Fruit fly (Drosophila melanogaster) whole organism, embryonic: Measurements from ENCODE around the gene Tlk.

Source experiments
- Aef1 ChIP-seq: fragments of 200-800 bp; sonication (Bioruptor generic); IDR thresholded peaks from 3 replicates; pipeline ENCODE4 v1.3.6; 2022; ENCODE audit warnings: missing biosample characterization, missing genetic modification characterization
- Antp ChIP-seq: fragments of 200-800 bp; sonication (Bioruptor generic); optimal IDR thresholded peaks from 3 replicates; lab custom pipeline; 2016; ENCODE audit warnings: missing biosample characterization, missing genetic modification characterization
- Atf-2 ChIP-seq: fragments of 200-800 bp; sonication (Bioruptor generic); optimal IDR thresholded peaks from 2 replicates; lab custom pipeline; 2016; ENCODE audit warnings: missing biosample characterization, missing genetic modification characterization
- BtbVII ChIP-seq: fragments of 200-800 bp; sonication (Bioruptor generic); optimal IDR thresholded peaks from 3 replicates; lab custom pipeline; 2017; ENCODE audit warnings: missing biosample characterization, mild to moderate bottlenecking, missing genetic modification characterization
- CG11085 ChIP-seq: fragments of 200-800 bp; sonication (Bioruptor generic); IDR thresholded peaks from 2 replicates; pipeline ENCODE4 v1.3.6; 2022; ENCODE audit warnings: missing biosample characterization, missing genetic modification characterization
- CG11247 ChIP-seq: fragments of 200-800 bp; sonication (Bioruptor generic); IDR thresholded peaks from 2 replicates; pipeline ENCODE4 v1.3.6; 2022; ENCODE audit warnings: missing biosample characterization, missing genetic modification characterization
- CG11398 ChIP-seq: fragments of 200-800 bp; sonication (Bioruptor generic); optimal IDR thresholded peaks from 2 replicates; lab custom pipeline; 2016; ENCODE audit warnings: missing biosample characterization, missing genetic modification characterization
- CG11696 ChIP-seq: fragments of 200-800 bp; sonication (Bioruptor generic); IDR thresholded peaks from 2 replicates; pipeline ENCODE4 v1.3.6; 2022; ENCODE audit warnings: missing biosample characterization, missing genetic modification characterization
- CG12744 ChIP-seq: fragments of 200-800 bp; sonication (Bioruptor generic); optimal IDR thresholded peaks from 2 replicates; lab custom pipeline; 2016; ENCODE audit warnings: missing biosample characterization, missing genetic modification characterization
- CG14710 ChIP-seq: fragments of 200-800 bp; sonication (Bioruptor generic); optimal IDR thresholded peaks from 3 replicates; lab custom pipeline; 2019; ENCODE audit warnings: missing biosample characterization, mild to moderate bottlenecking, missing genetic modification characterization, moderate library complexity
- CG15269 ChIP-seq: fragments of 200-800 bp; sonication (Bioruptor generic); optimal IDR thresholded peaks from 2 replicates; lab custom pipeline; 2018; ENCODE audit warnings: missing biosample characterization, mild to moderate bottlenecking, missing genetic modification characterization, moderate library complexity
- CG1529 ChIP-seq: fragments of 200-800 bp; sonication (Bioruptor generic); optimal IDR thresholded peaks from 3 replicates; lab custom pipeline; 2018; ENCODE audit warnings: missing biosample characterization, missing genetic modification characterization
- CG1647 ChIP-seq: fragments of 200-800 bp; sonication (Bioruptor generic); optimal IDR thresholded peaks from 3 replicates; lab custom pipeline; 2016; ENCODE audit warnings: missing biosample characterization, missing genetic modification characterization
- CG16779 ChIP-seq: fragments of 200-800 bp; sonication (Bioruptor generic); IDR thresholded peaks from 2 replicates; pipeline ENCODE4 v1.3.6; 2022; ENCODE audit warnings: missing biosample characterization, missing genetic modification characterization
- CG17802 ChIP-seq: fragments of 200-800 bp; sonication (Bioruptor generic); optimal IDR thresholded peaks from 2 replicates; lab custom pipeline; 2018; ENCODE audit warnings: missing biosample characterization, mild to moderate bottlenecking, missing genetic modification characterization, moderate library complexity
- CG18476 ChIP-seq: fragments of 200-800 bp; sonication (Bioruptor generic); optimal IDR thresholded peaks from 2 replicates; lab custom pipeline; 2016; ENCODE audit warnings: missing biosample characterization, mild to moderate bottlenecking, missing genetic modification characterization
- CG2120 ChIP-seq: fragments of 200-800 bp; sonication (Bioruptor generic); optimal IDR thresholded peaks from 3 replicates; lab custom pipeline; 2016; ENCODE audit warnings: missing biosample characterization, missing genetic modification characterization
- CG8089 ChIP-seq: fragments of 200-800 bp; sonication (Bioruptor generic); optimal IDR thresholded peaks from 3 replicates; lab custom pipeline; 2016; ENCODE audit warnings: missing biosample characterization, missing genetic modification characterization
- CG8290 ChIP-seq, 3 experiments: fragments of 200-800 bp; sonication (Bioruptor generic); optimal IDR thresholded peaks; 2 replicates each; lab custom pipeline; 2016 to 2019; ENCODE audit warnings: missing biosample characterization in 3 of 3, missing genetic modification characterization in 3 of 3, mild to moderate bottlenecking in 2 of 3, moderate library complexity in 1 of 3
- CG9797 ChIP-seq: fragments of 200-800 bp; sonication (Bioruptor generic); optimal IDR thresholded peaks from 3 replicates; lab custom pipeline; 2018; ENCODE audit warnings: missing biosample characterization, mild to moderate bottlenecking, missing genetic modification characterization
- Dfd ChIP-seq, 2 experiments: fragments of >200 bp; optimal IDR thresholded peaks; 2 replicates each; lab custom pipeline; 2017; ENCODE audit warnings: missing biosample characterization in 2 of 2, missing genetic modification characterization in 2 of 2
- Dref ChIP-seq: fragments of 200-800 bp; sonication (Bioruptor generic); IDR thresholded peaks from 2 replicates; pipeline ENCODE4 v1.3.6; 2022; ENCODE audit warnings: missing biosample characterization, missing genetic modification characterization
- Hmx ChIP-seq: fragments of 200-800 bp; sonication (Bioruptor generic); optimal IDR thresholded peaks from 2 replicates; lab custom pipeline; 2016; ENCODE audit warnings: missing biosample characterization, missing genetic modification characterization
- Hr39 ChIP-seq: fragments of >200 bp; optimal IDR thresholded peaks from 2 replicates; lab custom pipeline; 2017
- Hsf ChIP-seq: fragments of 200-800 bp; sonication (Bioruptor generic); optimal IDR thresholded peaks from 3 replicates; lab custom pipeline; 2016; ENCODE audit warnings: missing biosample characterization, missing genetic modification characterization
- Mad ChIP-seq: fragments of 200-800 bp; sonication (Bioruptor generic); optimal IDR thresholded peaks from 2 replicates; lab custom pipeline; 2016; ENCODE audit warnings: missing biosample characterization, missing genetic modification characterization
- NFAT ChIP-seq: fragments of 200-800 bp; sonication (Bioruptor generic); IDR thresholded peaks from 2 replicates; pipeline ENCODE4 v1.3.6; 2022; ENCODE audit warnings: missing biosample characterization, missing genetic modification characterization
- Neu2 ChIP-seq: fragments of 200-800 bp; sonication (Bioruptor generic); optimal IDR thresholded peaks from 3 replicates; lab custom pipeline; 2016; ENCODE audit warnings: missing biosample characterization, missing genetic modification characterization, borderline replicate concordance
- NfI ChIP-seq: fragments of 200-800 bp; sonication (Bioruptor generic); optimal IDR thresholded peaks from 3 replicates; lab custom pipeline; 2018; ENCODE audit warnings: missing biosample characterization, mild to moderate bottlenecking, missing genetic modification characterization, moderate library complexity
- Sin3A ChIP-seq: fragments of >200 bp; optimal IDR thresholded peaks from 2 replicates; lab custom pipeline; 2018
- Six4 ChIP-seq: fragments of 200-800 bp; sonication (Bioruptor generic); optimal IDR thresholded peaks from 2 replicates; lab custom pipeline; 2016; ENCODE audit warnings: missing biosample characterization, missing genetic modification characterization
- Sox100B ChIP-seq: fragments of 200-800 bp; sonication (Bioruptor generic); optimal IDR thresholded peaks from 3 replicates; lab custom pipeline; 2018; ENCODE audit warnings: missing biosample characterization, mild to moderate bottlenecking, missing genetic modification characterization
- Trl ChIP-seq, 3 experiments: fragments of >200 bp in 2 of 3; fragments of 200-800 bp in 1 of 3; sonication (Bioruptor generic) in 1 of 3; optimal IDR thresholded peaks; 2 replicates in 1 of 3; 3 replicates in 2 of 3; lab custom pipeline; 2016 to 2017; ENCODE audit warnings: missing biosample characterization in 1 of 3, missing genetic modification characterization in 1 of 3
- ac ChIP-seq: fragments of 200-800 bp; sonication (Bioruptor generic); optimal IDR thresholded peaks from 3 replicates; lab custom pipeline; 2017; ENCODE audit warnings: missing biosample characterization, mild to moderate bottlenecking, missing genetic modification characterization
- bcd ChIP-seq: fragments of 200-800 bp; sonication (Bioruptor generic); optimal IDR thresholded peaks from 2 replicates; lab custom pipeline; 2017; ENCODE audit warnings: missing biosample characterization, mild to moderate bottlenecking, missing genetic modification characterization
- cato ChIP-seq: fragments of 200-800 bp; sonication (Bioruptor generic); optimal IDR thresholded peaks from 2 replicates; lab custom pipeline; 2016; ENCODE audit warnings: missing biosample characterization, missing genetic modification characterization, borderline replicate concordance
- chm ChIP-seq: fragments of 200-800 bp; sonication (Bioruptor generic); IDR thresholded peaks from 2 replicates; pipeline ENCODE4 v1.3.6; 2022; ENCODE audit warnings: missing biosample characterization, missing genetic modification characterization
- dan ChIP-seq: fragments of 200-800 bp; sonication (Bioruptor generic); IDR thresholded peaks from 2 replicates; pipeline ENCODE4 v1.3.6; 2022; ENCODE audit warnings: missing biosample characterization, missing genetic modification characterization
- ham ChIP-seq: fragments of 200-800 bp; sonication (Bioruptor generic); IDR thresholded peaks from 2 replicates; pipeline ENCODE4 v1.3.6; 2022; ENCODE audit warnings: missing biosample characterization, missing genetic modification characterization
- her ChIP-seq: fragments of 200-800 bp; sonication (Bioruptor generic); optimal IDR thresholded peaks from 2 replicates; lab custom pipeline; 2016; ENCODE audit warnings: missing biosample characterization, missing genetic modification characterization
- oc ChIP-seq: fragments of 200-800 bp; sonication (Bioruptor generic); optimal IDR thresholded peaks from 2 replicates; lab custom pipeline; 2018; ENCODE audit warnings: missing biosample characterization, mild to moderate bottlenecking, missing genetic modification characterization, moderate library complexity
- pros ChIP-seq: fragments of 200-800 bp; sonication (Bioruptor generic); optimal IDR thresholded peaks from 3 replicates; lab custom pipeline; 2019; ENCODE audit warnings: missing biosample characterization, mild to moderate bottlenecking, missing genetic modification characterization, moderate library complexity
- sens ChIP-seq: fragments of 200-800 bp; sonication (Bioruptor generic); peaks from one replicate; lab custom pipeline; 2016; ENCODE audit warnings: missing biosample characterization, missing genetic modification characterization
- sna ChIP-seq: fragments of 200-800 bp; sonication (Bioruptor generic); IDR thresholded peaks from 2 replicates; pipeline ENCODE4 v1.3.6; 2022; ENCODE audit warnings: missing biosample characterization, missing genetic modification characterization; ENCODE audit not compliant: partially characterized antibody
- so ChIP-seq: fragments of 200-800 bp; sonication (Bioruptor generic); IDR thresholded peaks from 3 replicates; pipeline ENCODE4 v1.3.6; 2022; ENCODE audit warnings: missing biosample characterization, missing genetic modification characterization
- tgo ChIP-seq: fragments of 200-800 bp; sonication (Bioruptor generic); IDR thresholded peaks from 3 replicates; pipeline ENCODE4 v1.3.6; 2022; ENCODE audit warnings: missing biosample characterization, missing genetic modification characterization
- tin ChIP-seq: fragments of 200-800 bp; sonication (Bioruptor generic); optimal IDR thresholded peaks from 3 replicates; lab custom pipeline; 2016; ENCODE audit warnings: missing biosample characterization, missing genetic modification characterization
- trh ChIP-seq: fragments of 200-800 bp; sonication (Bioruptor generic); optimal IDR thresholded peaks from 2 replicates; lab custom pipeline; 2016; ENCODE audit warnings: missing biosample characterization, missing genetic modification characterization
- tup ChIP-seq: fragments of 200-800 bp; sonication (Bioruptor generic); optimal IDR thresholded peaks from 2 replicates; lab custom pipeline; 2016; ENCODE audit warnings: missing biosample characterization, mild to moderate bottlenecking, missing genetic modification characterization, moderate library complexity
- zen ChIP-seq: fragments of 200-800 bp; sonication (Bioruptor generic); optimal IDR thresholded peaks from 3 replicates; lab custom pipeline; 2018; ENCODE audit warnings: missing biosample characterization, mild to moderate bottlenecking, missing genetic modification characterization, moderate library complexity
- zfh1 ChIP-seq: fragments of 200-800 bp; sonication (Bioruptor generic); IDR thresholded peaks from 3 replicates; pipeline ENCODE4 v1.3.6; 2022; ENCODE audit warnings: missing biosample characterization, missing genetic modification characterization
- zfh2 ChIP-seq: fragments of 200-800 bp; sonication (Bioruptor generic); optimal IDR thresholded peaks from 2 replicates; lab custom pipeline; 2016; ENCODE audit warnings: missing biosample characterization, missing genetic modification characterization

The Tlk gene

DNA sequence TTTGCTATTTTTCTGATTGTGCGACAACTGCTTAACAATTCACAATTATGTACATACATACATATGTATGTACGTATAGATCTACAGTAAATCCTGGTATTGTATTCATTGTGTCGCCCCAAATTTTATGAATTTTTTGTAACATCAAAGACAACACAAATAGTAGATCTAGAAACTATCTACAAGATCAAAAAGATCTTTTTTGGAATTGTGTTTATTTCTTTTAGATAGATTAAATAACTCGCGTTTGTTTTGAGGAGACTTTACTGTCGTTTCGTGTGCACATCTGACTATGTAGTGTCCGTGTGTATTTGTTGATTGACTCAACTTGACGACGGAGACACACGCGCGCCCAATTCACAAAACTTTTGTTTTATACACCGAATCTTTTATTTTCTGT is 54.5 kb downstream of the Tlk start (continued):
- TF ChIP-seq NFAT (GFP tag; lab: Robert Waterston, UW) (peak; percentile 96), chm (GFP tag; lab: Robert Waterston, UW) (peak; percentile 77; the same call in 1 of the 2 replicates), tup (GFP tag; lab: Kevin White, UChicago) (no peak), CG14710 (peak; percentile 54), Antp (GFP tag; lab: Kevin White, UChicago) (peak; percentile 87), tgo (GFP tag; lab: Robert Waterston, UW) (peak; percentile 94), CG16779 (GFP tag; lab: Robert Waterston, UW) (peak; percentile 82), ham (GFP tag; lab: Robert Waterston, UW) (peak; percentile 75; the same call in 1 of the 2 replicates), CG8290 (GFP tag; optimal IDR thresholded peaks at IDR 0.05; lab: Kevin White, UChicago) (peak; percentile 33), CG8290 (tag; optimal IDR thresholded peaks at IDR 0.05; lab: Kevin White, UChicago) (peak in 1 of 2 experiments; percentile 91), CG2120 (peak; percentile 98), CG11398 (GFP tag; lab: Kevin White, UChicago) (peak; percentile 63), Neu2 (GFP tag; lab: Kevin White, UChicago) (peak; percentile 38), oc (tag; lab: Kevin White, UChicago) (peak; percentile 67), CG8089 (peak; percentile 65), Six4 (GFP tag; lab: Kevin White, UChicago) (peak; percentile 74), CG17802 (tag; lab: Kevin White, UChicago) (peak; percentile 12), ac (GFP tag; lab: Kevin White, UChicago) (peak; percentile 29), CG11696 (GFP tag; lab: Robert Waterston, UW) (peak; percentile 74), tin (GFP tag; lab: Kevin White, UChicago) (peak; percentile 74), bcd (GFP tag; lab: Kevin White, UChicago) (peak; percentile 88), CG1529 (GFP tag; lab: Kevin White, UChicago) (peak; percentile 58), pros (GFP tag; lab: Kevin White, UChicago) (no peak), CG15269 (peak; percentile 96), her (GFP tag; lab: Kevin White, UChicago) (peak; percentile 92), Trl (optimal IDR thresholded peaks at IDR 0.05; lab: Kevin White, UChicago) (no peak), Trl (GFP tag; optimal IDR thresholded peaks at IDR 0.05; lab: Kevin White, UChicago) (peak; percentile 90), Hsf (peak; percentile 91), CG11247 (GFP tag; lab: Robert Waterston, UW) (peak; percentile 95), Mad (GFP tag; lab: Kevin White, UChicago) (peak; percentile 62), dan (GFP tag; lab: Robert Waterston, UW) (no peak), Sox100B (GFP tag; lab: Kevin White, UChicago) (peak; percentile 74), zfh1 (GFP tag; lab: Robert Waterston, UW) (peak; percentile 89), Dfd (GFP tag; optimal IDR thresholded peaks at IDR 0.05; lab: Kevin White, UChicago) (no peak), cato (GFP tag; lab: Kevin White, UChicago) (peak; percentile 68), CG18476 (GFP tag; lab: Kevin White, UChicago) (peak; percentile 79), Sin3A (no peak), Atf-2 (GFP tag; lab: Kevin White, UChicago) (peak; percentile 85), so (GFP tag; lab: Robert Waterston, UW) (peak; percentile 94), Hmx (peak; percentile 75), CG12744 (peak; percentile 87), sens (GFP tag; lab: Kevin White, UChicago) (peak; percentile 97), CG11085 (GFP tag; lab: Robert Waterston, UW) (peak; percentile 92), Dref (no peak), Hr39 (lab: Kevin White, UChicago) (no peak), CG9797 (no peak), trh (GFP tag; lab: Kevin White, UChicago) (peak; percentile 44), NfI (peak; percentile 90), Aef1 (GFP tag; lab: Robert Waterston, UW) (peak; percentile 91), BtbVII (GFP tag; lab: Kevin White, UChicago) (peak; percentile 92), sna (GFP tag; lab: Robert Waterston, UW) (no peak), zen (tag; lab: Kevin White, UChicago) (peak; percentile 83), CG1647 (GFP tag; lab: Kevin White, UChicago) (peak; percentile 82), zfh2 (GFP tag; lab: Kevin White, UChicago) (peak; percentile 90)
